Worm (Caenorhabditis elegans) whole organism, L4/young adult: ENCODE results near the gene T23E7.2.

ENCODE experiments used
- W03F9.2 ChIP-seq: fragments of 150-350 bp; optimal IDR thresholded peaks from 2 replicates; lab custom pipeline; 2014; ENCODE audit warnings: missing biosample characterization, missing genetic modification characterization
- dao-5 ChIP-seq: sonication (generic microtip); optimal IDR thresholded peaks from 2 replicates; lab custom pipeline; 2016; ENCODE audit warnings: missing genotype, missing genetic modification characterization, moderate library complexity, missing compliant biosample characterization

ce11 chrX:17676679-17677078, 5.9 kb downstream of the T23E7.2 start:
- TF ChIP-seq dao-5 (tag; lab: Kevin White, UChicago) (no peak), W03F9.2 (tag; lab: Kevin White, UChicago) (no peak)
